Fruit fly (Drosophila melanogaster) whole organism, embryonic: ENCODE measurements around the gene CG34266.

ENCODE experiments used
- CG10267 ChIP-seq: fragments of 200-800 bp; sonication (Bioruptor generic); optimal IDR thresholded peaks from 2 replicates; lab custom pipeline; 2018; ENCODE audit warnings: missing biosample characterization, mild to moderate bottlenecking, missing genetic modification characterization, moderate library complexity
- CG12299 ChIP-seq: fragments of 200-800 bp; sonication (Bioruptor generic); optimal IDR thresholded peaks from 2 replicates; lab custom pipeline; 2018; ENCODE audit warnings: missing biosample characterization, mild to moderate bottlenecking, missing genetic modification characterization
- CG18619 ChIP-seq: fragments of 200-800 bp; sonication (Bioruptor generic); optimal IDR thresholded peaks from 3 replicates; lab custom pipeline; 2017; ENCODE audit warnings: missing biosample characterization, mild to moderate bottlenecking, missing genetic modification characterization
- CG32532 ChIP-seq: fragments of 200-800 bp; sonication (Bioruptor generic); IDR thresholded peaks from 2 replicates; pipeline ENCODE4 v1.3.6; 2022; ENCODE audit warnings: missing biosample characterization, missing genetic modification characterization
- CG6683 ChIP-seq: fragments of 200-800 bp; sonication (Bioruptor generic); optimal IDR thresholded peaks from 2 replicates; lab custom pipeline; 2017; ENCODE audit warnings: missing biosample characterization, mild to moderate bottlenecking, missing genetic modification characterization, missing genetic modification reagents
- CG8359 ChIP-seq: fragments of 200-800 bp; sonication (Bioruptor generic); optimal IDR thresholded peaks from 2 replicates; lab custom pipeline; 2017; ENCODE audit warnings: missing biosample characterization, mild to moderate bottlenecking, missing genetic modification characterization, borderline replicate concordance
- Max ChIP-seq: fragments of 200-800 bp; sonication (Bioruptor generic); optimal IDR thresholded peaks from 2 replicates; lab custom pipeline; 2016; ENCODE audit warnings: missing biosample characterization, mild to moderate bottlenecking, missing genetic modification characterization
- kah ChIP-seq: fragments of 200-800 bp; sonication (Bioruptor generic); optimal IDR thresholded peaks from 2 replicates; lab custom pipeline; 2018; ENCODE audit warnings: missing biosample characterization, mild to moderate bottlenecking, missing genetic modification characterization
- pan ChIP-seq, 4 experiments: fragments of >200 bp in 3 of 4; fragments of 200-800 bp in 1 of 4; sonication (Bioruptor generic) in 1 of 4; optimal IDR thresholded peaks in 3 of 4; IDR thresholded peaks in 1 of 4; 2 replicates each; pipeline versions ENCODE4 v1.3.6 to Lab custom; 2017 to 2022; ENCODE audit warnings: missing biosample characterization in 2 of 4, missing genetic modification characterization in 2 of 4, mixed read lengths in 1 of 4
- ttk ChIP-seq: fragments of 200-800 bp; sonication (Bioruptor generic); IDR thresholded peaks from 2 replicates; pipeline ENCODE4 v2.1.2; 2022; ENCODE audit warnings: missing biosample characterization, missing genetic modification characterization

dm6 chr3L:4698032-4698431, 20.4 kb downstream of the CG34266 start:
- TF ChIP-seq CG10267: peak; percentile 72
- TF ChIP-seq CG6683 (GFP tag; lab: Kevin White, UChicago): peak; percentile 40
- peak; percentile 89 for TF ChIP-seq CG32532 (GFP tag; lab: Robert Waterston, UW)
- peak; percentile 61 for TF ChIP-seq CG8359 (GFP tag; lab: Kevin White, UChicago)
- TF ChIP-seq pan (optimal IDR thresholded peaks at IDR 0.05; lab: Kevin White, UChicago): no peak
- peak in 1 of 2 experiments; percentile 87 for TF ChIP-seq pan (GFP tag; optimal IDR thresholded peaks at IDR 0.05 in 1 of 2, IDR thresholded peaks at IDR 0.05 in 1 of 2)
- TF ChIP-seq CG12299 (tag; lab: Kevin White, UChicago): peak; percentile 66
- peak; percentile 79 for TF ChIP-seq ttk (GFP tag; lab: Robert Waterston, UW)
- TF ChIP-seq CG18619 (GFP tag; lab: Kevin White, UChicago): peak; percentile 78
- TF ChIP-seq Max (GFP tag; lab: Kevin White, UChicago): peak; percentile 67
- TF ChIP-seq kah (GFP tag; lab: Kevin White, UChicago): peak; percentile 67
